Worm (Caenorhabditis elegans) whole organism, young adult: Measurements from ENCODE around the gene Y37E11AL.2.

Experiments used
- C06A6.2 ChIP-seq: fragments of 200-800 bp; sonication (Bioruptor generic); conservative IDR thresholded peaks from 2 replicates; pipeline ENCODE4 v1.3.6; 2022; ENCODE audit warnings: missing genetic modification characterization, missing compliant biosample characterization
- pha-4 ChIP-seq: fragments of 150-350 bp; sonication (generic microtip); optimal IDR thresholded peaks from 2 replicates; lab custom pipeline; 2014; ENCODE audit warnings: missing biosample characterization, missing genetic modification reagents, missing genetic modification characterization
- unc-130 ChIP-seq: sonication (generic microtip); optimal IDR thresholded peaks from 2 replicates; lab custom pipeline; 2016; ENCODE audit warnings: missing genetic modification reagents, missing genetic modification characterization, missing compliant biosample characterization

DNA sequence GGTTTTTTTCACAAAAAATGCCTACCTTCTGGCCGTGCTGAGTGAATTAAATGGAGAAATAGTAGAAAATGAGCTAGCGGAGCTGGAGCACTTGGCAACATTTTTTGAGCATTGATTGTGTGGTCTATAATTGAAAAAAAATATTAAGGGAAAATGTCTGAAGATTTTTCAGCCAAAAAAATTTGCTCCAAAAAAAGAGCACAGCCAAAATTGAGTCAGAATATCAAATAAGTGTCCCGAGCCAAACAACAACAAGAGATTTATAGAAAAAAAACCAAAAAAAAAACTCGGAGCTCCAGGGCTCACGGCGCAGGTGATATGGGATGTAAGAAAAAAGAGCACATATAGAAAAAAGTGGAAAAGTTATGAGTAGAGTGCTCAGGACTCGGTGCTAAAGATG, 29.7 kb upstream of the Y37E11AL.2 start, which contains the start of gene fmil-1:
- TF ChIP-seq unc-130 (GFP tag; lab: Kevin White, UChicago) (no peak), C06A6.2 (GFP tag; lab: Robert Waterston, UW) (no peak), pha-4 (tag; lab: Kevin White, UChicago) (no peak)
